Worm (Caenorhabditis elegans) whole organism, L3 larva: ENCODE results near the gene R11G10.4.
A peak's percentile ranks its signal among the peaks of the same experiment; 100 is the strongest.

Experiments used
- ZK546.5 ChIP-seq: sonication (generic microtip); optimal IDR thresholded peaks from 2 replicates; lab custom pipeline; 2017; ENCODE audit warnings: missing biosample characterization, missing genetic modification characterization
- aly-2 ChIP-seq: fragments of 150-350 bp; optimal IDR thresholded peaks from 2 replicates; lab custom pipeline; 2014; ENCODE audit warnings: missing biosample characterization, missing genetic modification characterization
- ceh-16 ChIP-seq: sonication (generic microtip); optimal IDR thresholded peaks from 2 replicates; lab custom pipeline; 2017; ENCODE audit warnings: missing biosample characterization, missing genetic modification characterization
- ceh-28 ChIP-seq: fragments of 150-350 bp; optimal IDR thresholded peaks from 2 replicates; lab custom pipeline; 2014; ENCODE audit warnings: missing biosample characterization, missing genetic modification reagents, missing genetic modification characterization
- ceh-82 ChIP-seq: fragments of 150-350 bp; optimal IDR thresholded peaks from 2 replicates; lab custom pipeline; 2014; ENCODE audit warnings: missing biosample characterization, missing genetic modification characterization
- ceh-9 ChIP-seq: sonication (generic microtip); optimal IDR thresholded peaks from 2 replicates; lab custom pipeline; 2018; ENCODE audit warnings: missing biosample characterization, missing genetic modification characterization
- daf-12 ChIP-seq: fragments of 150-350 bp; optimal IDR thresholded peaks from 2 replicates; lab custom pipeline; 2014; ENCODE audit warnings: missing biosample characterization, missing genetic modification reagents, missing genetic modification characterization
- egl-27 ChIP-seq: sonication (generic microtip); optimal IDR thresholded peaks from 4 replicates; lab custom pipeline; 2017; ENCODE audit warnings: missing biosample characterization, missing genetic modification reagents, missing genetic modification characterization
- egl-5 ChIP-seq: fragments of 150-350 bp; optimal IDR thresholded peaks from 2 replicates; lab custom pipeline; 2017; ENCODE audit warnings: missing biosample characterization, missing genetic modification reagents, missing genetic modification characterization, inconsistent platforms
- elt-1 ChIP-seq: fragments of 150-350 bp; optimal IDR thresholded peaks from 2 replicates; lab custom pipeline; 2014; ENCODE audit warnings: missing biosample characterization, missing genetic modification characterization
- elt-2 ChIP-seq: sonication (generic microtip); optimal IDR thresholded peaks from 2 replicates; lab custom pipeline; 2016; ENCODE audit warnings: missing genetic modification reagents, mild to moderate bottlenecking, missing genetic modification characterization, missing compliant biosample characterization
- elt-3 ChIP-seq, 3 experiments: fragments of 150-350 bp in 1 of 3; sonication (generic microtip) in 2 of 3; optimal IDR thresholded peaks; 2 replicates in 2 of 3; 4 replicates in 1 of 3; lab custom pipeline; 2014 to 2017; ENCODE audit warnings: missing biosample characterization in 3 of 3, missing genetic modification characterization in 3 of 3
- eor-1 ChIP-seq, 2 experiments: fragments of 150-350 bp; optimal IDR thresholded peaks; 2 replicates each; lab custom pipeline; 2014 to 2018; ENCODE audit warnings: missing biosample characterization in 2 of 2, missing genetic modification characterization in 2 of 2
- fkh-2 ChIP-seq: fragments of 150-350 bp; optimal IDR thresholded peaks from 2 replicates; lab custom pipeline; 2014; ENCODE audit warnings: missing biosample characterization, missing genetic modification reagents, missing genetic modification characterization
- fos-1 ChIP-seq: fragments of 150-350 bp; optimal IDR thresholded peaks from 2 replicates; lab custom pipeline; 2014; ENCODE audit warnings: missing biosample characterization, missing genetic modification characterization
- lin-15B ChIP-seq: fragments of 150-350 bp; optimal IDR thresholded peaks from 2 replicates; lab custom pipeline; 2014; ENCODE audit warnings: missing biosample characterization, missing genetic modification characterization
- lsy-12 ChIP-seq: sonication (generic microtip); optimal IDR thresholded peaks from 2 replicates; lab custom pipeline; 2016; ENCODE audit warnings: mild to moderate bottlenecking, missing genetic modification characterization, missing compliant biosample characterization
- mdl-1 ChIP-seq: fragments of 150-350 bp; optimal IDR thresholded peaks from 2 replicates; lab custom pipeline; 2014; ENCODE audit warnings: missing biosample characterization, missing genetic modification characterization
- nfya-1 ChIP-seq: sonication (generic microtip); optimal IDR thresholded peaks from 2 replicates; lab custom pipeline; 2017; ENCODE audit warnings: missing genetic modification characterization, mild to moderate bottlenecking, missing compliant biosample characterization, antibody characterized with exemption, moderate library complexity; ENCODE audit not compliant: insufficient read depth
- nhr-11 ChIP-seq: fragments of 150-350 bp; optimal IDR thresholded peaks from 2 replicates; lab custom pipeline; 2014; ENCODE audit warnings: missing biosample characterization, missing genetic modification characterization
- nhr-23 ChIP-seq: fragments of 150-350 bp; optimal IDR thresholded peaks from 2 replicates; lab custom pipeline; 2014; ENCODE audit warnings: missing biosample characterization, missing genetic modification reagents, missing genetic modification characterization
- nhr-237 ChIP-seq: fragments of 150-350 bp; optimal IDR thresholded peaks from 2 replicates; lab custom pipeline; 2014; ENCODE audit warnings: missing biosample characterization, missing genetic modification characterization
- nhr-25 ChIP-seq: sonication (generic microtip); optimal IDR thresholded peaks from 2 replicates; lab custom pipeline; 2017; ENCODE audit warnings: missing biosample characterization, missing genetic modification characterization
- nhr-43 ChIP-seq: sonication (generic microtip); optimal IDR thresholded peaks from 2 replicates; lab custom pipeline; 2016; ENCODE audit warnings: mild to moderate bottlenecking, missing genetic modification characterization, missing compliant biosample characterization; ENCODE audit not compliant: poor library complexity, severe bottlenecking
- nhr-76 ChIP-seq: fragments of 150-350 bp; sonication (generic microtip); optimal IDR thresholded peaks from 5 replicates; lab custom pipeline; 2014; ENCODE audit warnings: missing biosample characterization, missing genetic modification characterization
- nhr-77 ChIP-seq: fragments of 150-350 bp; optimal IDR thresholded peaks from 2 replicates; lab custom pipeline; 2014; ENCODE audit warnings: missing biosample characterization, missing genetic modification characterization
- pha-4 ChIP-seq: fragments of 150-350 bp; optimal IDR thresholded peaks from 2 replicates; lab custom pipeline; 2014; ENCODE audit warnings: missing biosample characterization, missing genetic modification reagents, missing genetic modification characterization
- pqm-1 ChIP-seq: fragments of 150-350 bp; optimal IDR thresholded peaks from 2 replicates; lab custom pipeline; 2017; ENCODE audit warnings: missing biosample characterization, missing genetic modification characterization, inconsistent platforms
- sea-2 ChIP-seq: fragments of 150-350 bp; sonication (generic microtip); optimal IDR thresholded peaks from 4 replicates; lab custom pipeline; 2014; ENCODE audit warnings: missing biosample characterization, missing genetic modification reagents, missing genetic modification characterization
- skn-1 ChIP-seq: fragments of 150-350 bp; optimal IDR thresholded peaks from 2 replicates; lab custom pipeline; 2014; ENCODE audit warnings: missing biosample characterization, missing genetic modification characterization
- snpc-4 ChIP-seq: fragments of 150-350 bp; optimal IDR thresholded peaks from 2 replicates; lab custom pipeline; 2014; ENCODE audit warnings: missing biosample characterization, missing genetic modification characterization
- tbx-2 ChIP-seq: sonication (generic microtip); optimal IDR thresholded peaks from 2 replicates; lab custom pipeline; 2016; ENCODE audit warnings: mild to moderate bottlenecking, missing genetic modification characterization, missing compliant biosample characterization
- unc-39 ChIP-seq: sonication (generic microtip); optimal IDR thresholded peaks from 4 replicates; lab custom pipeline; 2017; ENCODE audit warnings: missing biosample characterization, missing genetic modification characterization
- zag-1 ChIP-seq: fragments of 150-350 bp; optimal IDR thresholded peaks from 2 replicates; lab custom pipeline; 2014; ENCODE audit warnings: missing biosample characterization, missing genetic modification characterization
- ztf-11 ChIP-seq: fragments of 150-350 bp; optimal IDR thresholded peaks from 2 replicates; lab custom pipeline; 2014; ENCODE audit warnings: missing biosample characterization, missing genetic modification characterization
- ztf-4 ChIP-seq: fragments of 150-350 bp; optimal IDR thresholded peaks from 2 replicates; lab custom pipeline; 2014; ENCODE audit warnings: missing biosample characterization, missing genetic modification characterization

The R11G10.4 gene

ce11 chrV:13472062-13472461, 34.4 kb upstream of the R11G10.4 start:
- TF ChIP-seq pqm-1 (no peak), nfya-1 (tag; lab: Kevin White, UChicago) (peak; percentile 8), eor-1 (tag; optimal IDR thresholded peaks at IDR 0.05; lab: Kevin White, UChicago) (no peak), ceh-28 (tag; lab: Kevin White, UChicago) (no peak), ztf-11 (tag; lab: Kevin White, UChicago) (no peak), egl-27 (tag; lab: Kevin White, UChicago) (no peak)

ce11 chrV:13473467-13473866, 33.0 kb upstream of the R11G10.4 start, which contains the start of gene T10G3.1:
TSS of gene T10G3.1 (minus strand) at chrV:13473679.
- no peak for TF ChIP-seq nhr-77 (tag; lab: Kevin White, UChicago)
- TF ChIP-seq tbx-2 (tag; lab: Kevin White, UChicago), result no peak
- TF ChIP-seq elt-2, result no peak
- no peak for TF ChIP-seq skn-1
- TF ChIP-seq fos-1 (tag; lab: Kevin White, UChicago), result no peak
- no peak for TF ChIP-seq ceh-9 (tag; lab: Kevin White, UChicago)
- no peak for TF ChIP-seq nhr-23
- TF ChIP-seq mdl-1 (tag; lab: Kevin White, UChicago), result no peak
- TF ChIP-seq nhr-237, result no peak
- TF ChIP-seq eor-1 (tag; optimal IDR thresholded peaks at IDR 0.05; lab: Kevin White, UChicago), result no peak
- no peak for TF ChIP-seq egl-5 (tag; lab: Kevin White, UChicago)
- TF ChIP-seq ZK546.5 (tag; lab: Kevin White, UChicago), result no peak
- TF ChIP-seq unc-39 (tag; lab: Kevin White, UChicago), result no peak
- no peak for TF ChIP-seq fkh-2 (tag; lab: Kevin White, UChicago)
- no peak for TF ChIP-seq ztf-4 (tag; lab: Kevin White, UChicago)
- no peak for TF ChIP-seq ceh-16 (tag; lab: Kevin White, UChicago)
- no peak for TF ChIP-seq nhr-43
- no peak for TF ChIP-seq nhr-11
- TF ChIP-seq lin-15B (tag; lab: Kevin White, UChicago), result no peak
- TF ChIP-seq sea-2 (GFP tag; lab: Kevin White, UChicago), result no peak

ce11 chrV:13476350-13476749, 30.1 kb upstream of the R11G10.4 start, which contains the start of gene T10G3.8:
TSS of gene T10G3.8 (minus strand) at chrV:13476450.
- TF ChIP-seq ceh-9 (tag; lab: Kevin White, UChicago) (no peak), ztf-11 (tag; lab: Kevin White, UChicago) (no peak), unc-39 (tag; lab: Kevin White, UChicago) (no peak), sea-2 (GFP tag; lab: Kevin White, UChicago) (no peak), snpc-4 (tag; lab: Kevin White, UChicago) (no peak), ceh-28 (tag; lab: Kevin White, UChicago) (no peak)

- TF ChIP-seq snpc-4 (tag; lab: Kevin White, UChicago) (no peak), ztf-11 (tag; lab: Kevin White, UChicago) (no peak), egl-27 (tag; lab: Kevin White, UChicago) (no peak), daf-12 (no peak), elt-1 (tag; lab: Kevin White, UChicago) (no peak), aly-2 (tag; lab: Kevin White, UChicago) (no peak), nhr-23 (no peak), lsy-12 (tag; lab: Kevin White, UChicago) (no peak), fkh-2 (tag; lab: Kevin White, UChicago) (no peak)
Measured at ce11 chrV:13479766-13480165, 26.7 kb upstream of the R11G10.4 start, which contains the start of gene T10G3.2. TSS of gene T10G3.2 (minus strand) at chrV:13479866.

ce11 chrV:13484339-13484738, 22.1 kb upstream of the R11G10.4 start, which contains the start of gene T10G3.4:
TSS of gene T10G3.4 (minus strand) at chrV:13484439.
- no peak for TF ChIP-seq fos-1 (tag; lab: Kevin White, UChicago)
- TF ChIP-seq nhr-25 (tag; lab: Kevin White, UChicago), result no peak
- no peak for TF ChIP-seq ceh-82 (tag; lab: Kevin White, UChicago)
- no peak for TF ChIP-seq snpc-4 (tag; lab: Kevin White, UChicago)
- TF ChIP-seq nhr-77 (tag; lab: Kevin White, UChicago), result no peak
- TF ChIP-seq daf-12, result no peak
- no peak for TF ChIP-seq ceh-9 (tag; lab: Kevin White, UChicago)
- no peak for TF ChIP-seq ztf-4 (tag; lab: Kevin White, UChicago)
- no peak for TF ChIP-seq pha-4
- TF ChIP-seq zag-1 (tag; lab: Kevin White, UChicago), result no peak
- TF ChIP-seq lin-15B (tag; lab: Kevin White, UChicago), result no peak
- no peak for TF ChIP-seq unc-39 (tag; lab: Kevin White, UChicago)
- no peak for TF ChIP-seq nhr-76
- no peak for TF ChIP-seq nhr-237
- no peak for TF ChIP-seq elt-3 (tag; optimal IDR thresholded peaks at IDR 0.05; lab: Kevin White, UChicago)
